ENCODE assay signal across 4 fruit fly cellular contexts in genomic region chr2L:1415525-1415924, dm6.
TF ChIP-seq lines count a peak whose summit lies in the region.

No protein-coding gene starts in this region.

- TF ChIP-seq CTCF in whole organism, embryonic (GFP tag; optimal IDR thresholded peaks at IDR 0.05; lab: Kevin White, UChicago): no peak

TF ChIP-seq in whole organism, embryonic, 481 proteins besides CTCF, POLR2A, EP300 and RAD21:
- TF ChIP-seq Ets65A (GFP tag; lab: Kevin White, UChicago): peak; percentile 63
- TF ChIP-seq TFAM (GFP tag; optimal IDR thresholded peaks at IDR 0.05; lab: Kevin White, UChicago): no peak
- no peak for TF ChIP-seq CG4820 (GFP tag; optimal IDR thresholded peaks at IDR 0.05; lab: Kevin White, UChicago)
TF ChIP-seq in whole organism, embryonic: peak in this region for 1.

TF ChIP-seq in whole organism, prepupa, 60 proteins besides CTCF, POLR2A, EP300 and RAD21:
- peak in 1 of 2 experiments; percentile 85 for TF ChIP-seq ss (GFP tag; optimal IDR thresholded peaks at IDR 0.05; lab: Kevin White, UChicago)
- no peak for TF ChIP-seq esn (GFP tag; optimal IDR thresholded peaks at IDR 0.05; lab: Kevin White, UChicago)
- peak; percentile 9 for TF ChIP-seq dsx (GFP tag; optimal IDR thresholded peaks at IDR 0.05; lab: Kevin White, UChicago; ENCODE audit: poor library complexity, severe bottlenecking)
- TF ChIP-seq Eip78C (GFP tag; lab: Kevin White, UChicago): peak; percentile 54

TF ChIP-seq in whole organism, pupa, 21 proteins besides CTCF, POLR2A, EP300 and RAD21:
- TF ChIP-seq CG4496 (GFP tag; IDR thresholded peaks at IDR 0.05; lab: Robert Waterston, UW): no peak
- peak; percentile 24 for TF ChIP-seq EcR (GFP tag; optimal IDR thresholded peaks at IDR 0.05; lab: Kevin White, UChicago)
TF ChIP-seq in whole organism, pupa: peak in this region for 1.

TF ChIP-seq in whole organism, wandering third instar larva, 38 proteins besides CTCF, POLR2A, EP300 and RAD21:
- TF ChIP-seq Dfd (GFP tag; optimal IDR thresholded peaks at IDR 0.05; lab: Kevin White, UChicago) (peak; percentile 7), jim (GFP tag; optimal IDR thresholded peaks at IDR 0.05; lab: Kevin White, UChicago) (no peak)
